Worm (Caenorhabditis elegans) whole organism, midembryonic: ENCODE measurements around the gene T26H10.2.

Experiments
- cog-1 ChIP-seq: sonication (generic microtip); optimal IDR thresholded peaks from 2 replicates; lab custom pipeline; 2016; ENCODE audit warnings: missing genetic modification characterization, missing compliant biosample characterization
- flt-1 ChIP-seq: fragments of 200-800 bp; sonication (Bioruptor generic); IDR thresholded peaks from 2 replicates; pipeline ENCODE4 v1.3.6; 2022; ENCODE audit warnings: missing genetic modification characterization, missing compliant biosample characterization
- ref-1 ChIP-seq: fragments of 200-800 bp; sonication (Bioruptor generic); conservative IDR thresholded peaks from 2 replicates; pipeline ENCODE4 v1.3.6; 2022; ENCODE audit warnings: missing genetic modification reagents, missing genetic modification characterization, missing compliant biosample characterization
- ztf-29 ChIP-seq: fragments of 200-800 bp; sonication (Bioruptor generic); IDR thresholded peaks from 2 replicates; pipeline ENCODE4 v1.3.6; 2022; ENCODE audit warnings: missing genetic modification reagents, missing genetic modification characterization, missing compliant biosample characterization

DNA sequence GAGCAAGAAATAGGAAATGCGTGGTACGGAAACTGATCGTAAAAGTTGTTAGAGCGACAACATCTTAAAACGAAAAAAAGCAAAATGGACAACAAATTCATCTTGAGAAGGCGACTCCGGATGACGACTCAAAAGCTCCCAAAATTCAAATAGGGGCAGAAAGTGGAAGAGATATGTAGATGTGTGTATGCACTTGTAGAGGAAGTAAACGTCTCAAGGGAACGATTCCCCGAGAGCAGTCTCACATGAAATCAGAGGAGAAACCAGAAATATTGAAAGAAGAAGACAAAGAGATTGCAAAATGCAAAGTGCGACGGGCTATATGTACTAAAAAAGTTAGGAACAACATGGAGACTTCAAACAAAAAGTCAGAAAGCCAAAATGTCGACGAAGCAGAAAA, 19.0 kb upstream of the T26H10.2 start, which contains the start of gene F57B7.2:
- TF ChIP-seq ztf-29 (GFP tag; lab: Robert Waterston, UW) = no peak
- no peak for TF ChIP-seq cog-1 (tag; lab: Kevin White, UChicago)
- no peak for TF ChIP-seq flt-1
- TF ChIP-seq ref-1 = no peak
